Fruit fly (Drosophila melanogaster): Measurements from ENCODE around the gene CG11694.
A peak's percentile ranks its signal among the peaks of the same experiment; 100 is the strongest.

Gene CG11694

dm6 chr3R:8354458-8354857, 42.5 kb upstream of the CG11694 start (continued):
- TF ChIP-seq disco-r (GFP tag; optimal IDR thresholded peaks at IDR 0.05): no peak
- TF ChIP-seq Lpt (GFP tag; optimal IDR thresholded peaks at IDR 0.05): no peak
- no peak for TF ChIP-seq Dip2 (GFP tag; IDR thresholded peaks at IDR 0.05)
- TF ChIP-seq CG12942 (GFP tag; optimal IDR thresholded peaks at IDR 0.05): no peak
- TF ChIP-seq CG15073 (GFP tag; optimal IDR thresholded peaks at IDR 0.05): no peak
- peak; percentile 63 for TF ChIP-seq CG2120 (GFP tag; optimal IDR thresholded peaks at IDR 0.05)
- TF ChIP-seq CG16815 (GFP tag; optimal IDR thresholded peaks at IDR 0.05): no peak
- TF ChIP-seq H15 (GFP tag; IDR thresholded peaks at IDR 0.05): peak; percentile 59; the same call in 1 of the 3 replicates
- TF ChIP-seq CG10267 (tag; optimal IDR thresholded peaks at IDR 0.05): peak; percentile 1
- no peak for TF ChIP-seq CG30020 (tag; optimal IDR thresholded peaks at IDR 0.05)
- TF ChIP-seq knrl (GFP tag; IDR thresholded peaks at IDR 0.05; ENCODE audit: partially characterized antibody): no peak
- peak; percentile 52 for TF ChIP-seq dmrt99B (tag; optimal IDR thresholded peaks at IDR 0.05)
- TF ChIP-seq CG18262 (tag; optimal IDR thresholded peaks at IDR 0.05): no peak
- peak; percentile 2 for TF ChIP-seq HLH54F (GFP tag; optimal IDR thresholded peaks at IDR 0.05)
- peak; percentile 50 for TF ChIP-seq CG12155 (GFP tag; optimal IDR thresholded peaks at IDR 0.05)
- peak; percentile 48 for TF ChIP-seq CG11696 (GFP tag; IDR thresholded peaks at IDR 0.05)
- no peak for TF ChIP-seq trem (tag; optimal IDR thresholded peaks at IDR 0.05)
- no peak for TF ChIP-seq CG7271 (tag; optimal IDR thresholded peaks at IDR 0.05)
- TF ChIP-seq peb (GFP tag; IDR thresholded peaks at IDR 0.05): no peak
- TF ChIP-seq Asciz (GFP tag; optimal IDR thresholded peaks at IDR 0.05): no peak
- no peak for TF ChIP-seq Max (GFP tag; optimal IDR thresholded peaks at IDR 0.05)
- TF ChIP-seq CG11695 (GFP tag; IDR thresholded peaks at IDR 0.05): peak; percentile 65; the same call in 1 of the 3 replicates
- no peak for TF ChIP-seq gt (GFP tag; IDR thresholded peaks at IDR 0.05)
- peak; percentile 40; the same call in 1 of the 2 replicates for TF ChIP-seq H2.0 (GFP tag; IDR thresholded peaks at IDR 0.05)
- no peak for TF ChIP-seq Gsc (GFP tag; IDR thresholded peaks at IDR 0.05)
- TF ChIP-seq Dip3 (GFP tag; optimal IDR thresholded peaks at IDR 0.05): no peak
- TF ChIP-seq ssp (GFP tag; IDR thresholded peaks at IDR 0.05): peak; percentile 31; the same call in 1 of the 2 replicates
- TF ChIP-seq Dfd (GFP tag; optimal IDR thresholded peaks at IDR 0.05): no peak
- peak; percentile 54 for TF ChIP-seq CG11504 (tag; optimal IDR thresholded peaks at IDR 0.05)
- TF ChIP-seq Sry-δ (GFP tag; optimal IDR thresholded peaks at IDR 0.05): no peak
- TF ChIP-seq hkb (optimal IDR thresholded peaks at IDR 0.05): no peak
- TF ChIP-seq hkb (GFP tag; IDR thresholded peaks at IDR 0.05): peak; percentile 78
- no peak for TF ChIP-seq prd (optimal IDR thresholded peaks at IDR 0.05)
- peak; percentile 76 for TF ChIP-seq prd (GFP tag; IDR thresholded peaks at IDR 0.05)
- TF ChIP-seq Nf-YB (GFP tag; optimal IDR thresholded peaks at IDR 0.05): no peak
- peak; percentile 25; the same call in 1 of the 2 replicates for TF ChIP-seq CG10321 (GFP tag; IDR thresholded peaks at IDR 0.05)
- 0 out of 2 replicates have a peak, but pooled peaks have one; percentile 50 for TF ChIP-seq CkIIα-i1 (GFP tag; IDR thresholded peaks at IDR 0.05)
- TF ChIP-seq CG33557 (GFP tag; optimal IDR thresholded peaks at IDR 0.05): no peak
- TF ChIP-seq CG3838 (GFP tag; optimal IDR thresholded peaks at IDR 0.05): no peak
- TF ChIP-seq Taf1 (GFP tag; IDR thresholded peaks at IDR 0.05): no peak
- no peak for TF ChIP-seq ewg (GFP tag; optimal IDR thresholded peaks at IDR 0.05)
- TF ChIP-seq org-1 (GFP tag; optimal IDR thresholded peaks at IDR 0.05): peak; percentile 11
- TF ChIP-seq ac (GFP tag; optimal IDR thresholded peaks at IDR 0.05): no peak
- no peak for TF ChIP-seq kah (GFP tag; optimal IDR thresholded peaks at IDR 0.05)
- no peak for TF ChIP-seq nom (GFP tag; optimal IDR thresholded peaks at IDR 0.05)
- no peak; the same call in 1 of the 2 replicates for TF ChIP-seq CG31441 (GFP tag; IDR thresholded peaks at IDR 0.05)
- no peak for TF ChIP-seq B-H2 (GFP tag; optimal IDR thresholded peaks at IDR 0.05)
- no peak for TF ChIP-seq MESR4 (GFP tag; optimal IDR thresholded peaks at IDR 0.05)
- no peak; the same call in 2 of the 3 replicates for TF ChIP-seq otp (GFP tag; IDR thresholded peaks at IDR 0.05)
- TF ChIP-seq CG3163 (GFP tag; optimal IDR thresholded peaks at IDR 0.05): no peak
- no peak for TF ChIP-seq cad (GFP tag; optimal IDR thresholded peaks at IDR 0.05)
- no peak for TF ChIP-seq Pdp1 (GFP tag; optimal IDR thresholded peaks at IDR 0.05)

All from whole organism, embryonic.